Worm (Caenorhabditis elegans): ENCODE results near the gene F59A6.11.

DNA sequence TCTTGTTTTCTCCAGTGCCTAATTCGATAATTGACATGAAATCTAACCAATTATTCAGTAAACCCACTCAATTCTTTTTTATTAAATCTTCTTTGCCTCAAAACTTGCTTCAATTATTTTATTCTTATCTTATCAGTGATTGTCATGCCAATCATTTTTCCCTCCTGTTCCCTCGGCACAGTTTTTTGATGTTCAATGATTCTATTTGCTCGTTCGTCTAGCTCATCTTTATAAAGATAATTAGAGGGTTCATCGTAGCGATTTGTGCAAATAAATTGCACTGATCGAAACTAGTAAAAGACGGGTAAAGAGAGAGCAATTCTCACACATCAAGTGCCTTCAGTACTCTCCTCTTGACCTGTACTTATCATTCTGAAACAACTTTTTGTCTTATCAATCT, 30.9 kb downstream of the F59A6.11 start:
- TF ChIP-seq him-1 (tag; optimal IDR thresholded peaks at IDR 0.05) = no peak
- TF ChIP-seq dao-5 (tag; optimal IDR thresholded peaks at IDR 0.05) = no peak

Measured in whole organism, L4/young adult.